Fruit fly (Drosophila melanogaster): ENCODE data around the gene RpL17.

Gene RpL17

DNA sequence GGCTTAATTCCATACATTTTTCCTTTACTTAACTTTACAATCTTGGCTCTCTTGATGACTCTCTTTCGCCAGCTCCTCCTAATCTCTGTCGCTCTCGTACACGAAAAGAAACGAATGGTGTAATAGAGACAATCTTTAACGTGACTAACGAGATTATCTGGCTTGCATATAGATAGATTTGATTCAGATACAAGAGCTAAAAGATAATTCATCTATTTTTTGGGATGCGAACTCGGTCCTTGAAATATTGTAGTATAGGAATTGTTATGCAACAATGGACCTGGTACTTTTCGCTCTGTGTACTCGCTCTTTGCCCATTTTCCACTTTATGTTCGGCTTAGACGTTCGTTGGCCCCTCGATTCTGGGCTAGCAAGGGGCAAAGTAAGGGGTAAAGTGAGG, 32.7 kb downstream of the RpL17 start (continued):
- TF ChIP-seq Optix (GFP tag; IDR thresholded peaks at IDR 0.05) (peak; percentile 72), CoRest (tag; optimal IDR thresholded peaks at IDR 0.05) (peak; percentile 81), CG8388 (GFP tag; optimal IDR thresholded peaks at IDR 0.05) (peak; percentile 74), CG3847 (GFP tag; IDR thresholded peaks at IDR 0.05) (peak; percentile 64), Dfd (GFP tag; optimal IDR thresholded peaks at IDR 0.05) (no peak), hkb (optimal IDR thresholded peaks at IDR 0.05) (no peak), hkb (GFP tag; IDR thresholded peaks at IDR 0.05) (peak; percentile 85), tin (GFP tag; optimal IDR thresholded peaks at IDR 0.05) (peak; percentile 66), Aef1 (GFP tag; IDR thresholded peaks at IDR 0.05) (peak; percentile 41; the same call in 1 of the 3 replicates), NC2β (GFP tag; optimal IDR thresholded peaks at IDR 0.05) (peak; percentile 73), CG15073 (GFP tag; optimal IDR thresholded peaks at IDR 0.05) (peak; percentile 4), CG16863 (GFP tag; optimal IDR thresholded peaks at IDR 0.05) (peak; percentile 82), Nf-YB (GFP tag; optimal IDR thresholded peaks at IDR 0.05) (peak; percentile 61), dpn (GFP tag; optimal IDR thresholded peaks at IDR 0.05) (peak; percentile 78 to 85), jigr1 (GFP tag; IDR thresholded peaks at IDR 0.05) (peak; percentile 25; the same call in 1 of the 3 replicates), wdn (GFP tag; IDR thresholded peaks at IDR 0.05) (peak; percentile 75), tap (tag; optimal IDR thresholded peaks at IDR 0.05) (peak; percentile 78), HLH4C (GFP tag; IDR thresholded peaks at IDR 0.05; ENCODE audit: partially characterized antibody) (no peak), hb (GFP tag; IDR thresholded peaks at IDR 0.05; ENCODE audit: partially characterized antibody) (no peak), Rfx (GFP tag; IDR thresholded peaks at IDR 0.05) (peak; percentile 85), nom (GFP tag; optimal IDR thresholded peaks at IDR 0.05) (peak; percentile 41), inv (GFP tag; IDR thresholded peaks at IDR 0.05; ENCODE audit: partially characterized antibody) (no peak), chm (GFP tag; IDR thresholded peaks at IDR 0.05) (peak; percentile 77; the same call in 1 of the 2 replicates), grau (tag; optimal IDR thresholded peaks at IDR 0.05) (peak; percentile 84), slp2 (GFP tag; optimal IDR thresholded peaks at IDR 0.05) (peak; percentile 82), CG4282 (GFP tag; optimal IDR thresholded peaks at IDR 0.05) (peak; percentile 18), lilli (GFP tag; optimal IDR thresholded peaks at IDR 0.05) (peak; percentile 78), Oaz (GFP tag; IDR thresholded peaks at IDR 0.05) (0 out of 2 replicates have a peak, but pooled peaks have one; percentile 12), pfk (GFP tag; optimal IDR thresholded peaks at IDR 0.05) (no peak), CG32532 (GFP tag; IDR thresholded peaks at IDR 0.05) (peak; percentile 79), slbo (GFP tag; IDR thresholded peaks at IDR 0.05) (peak; percentile 82), Sin3A (optimal IDR thresholded peaks at IDR 0.05) (no peak), dmrt99B (tag; optimal IDR thresholded peaks at IDR 0.05) (peak; percentile 87), zen2 (GFP tag; IDR thresholded peaks at IDR 0.05; ENCODE audit: partially characterized antibody) (no peak), CG10462 (GFP tag; optimal IDR thresholded peaks at IDR 0.05) (peak; percentile 37), Six4 (GFP tag; optimal IDR thresholded peaks at IDR 0.05) (peak; percentile 66), Kr (GFP tag; optimal IDR thresholded peaks at IDR 0.05) (no peak), BEAF-32 (GFP tag; optimal IDR thresholded peaks at IDR 0.05) (no peak), CG17186 (GFP tag; optimal IDR thresholded peaks at IDR 0.05) (peak; percentile 43), CG34422 (GFP tag; IDR thresholded peaks at IDR 0.05) (peak; percentile 55; the same call in 1 of the 3 replicates), pnt (GFP tag; optimal IDR thresholded peaks at IDR 0.05) (peak; percentile 74), ara (GFP tag; IDR thresholded peaks at IDR 0.05) (peak; percentile 71), bsh (GFP tag; optimal IDR thresholded peaks at IDR 0.05) (peak; percentile 86 to 87), schlank (tag; optimal IDR thresholded peaks at IDR 0.05) (peak; percentile 40), CG4424 (GFP tag; optimal IDR thresholded peaks at IDR 0.05) (peak; percentile 79), CG7745 (tag; optimal IDR thresholded peaks at IDR 0.05) (no peak), CG17802 (tag; optimal IDR thresholded peaks at IDR 0.05) (peak; percentile 43), aop (GFP tag; IDR thresholded peaks at IDR 0.05) (no peak), her (GFP tag; optimal IDR thresholded peaks at IDR 0.05) (peak; percentile 80), tgo (GFP tag; IDR thresholded peaks at IDR 0.05) (peak; percentile 79), tup (GFP tag; optimal IDR thresholded peaks at IDR 0.05) (peak; percentile 48)

Measured in whole organism, embryonic.